Worm (Caenorhabditis elegans) whole organism, L1 larva: ENCODE data around the gene T10C6.15.
A peak's percentile ranks its signal among the peaks of the same experiment; 100 is the strongest.

ENCODE experiments used
- F16B12.6 ChIP-seq: fragments of 150-350 bp; optimal IDR thresholded peaks from 2 replicates; lab custom pipeline; 2014; ENCODE audit warnings: missing biosample characterization, missing genetic modification characterization
- aly-2 ChIP-seq: fragments of 150-350 bp; optimal IDR thresholded peaks from 2 replicates; lab custom pipeline; 2014; ENCODE audit warnings: missing biosample characterization, missing genetic modification characterization
- blmp-1 ChIP-seq: fragments of 150-350 bp; optimal IDR thresholded peaks from 2 replicates; lab custom pipeline; 2014; ENCODE audit warnings: missing biosample characterization, missing genetic modification characterization
- ceh-63 ChIP-seq: fragments of 200-800 bp; sonication (Bioruptor generic); optimal IDR thresholded peaks from 2 replicates; lab custom pipeline; 2018; ENCODE audit warnings: mild to moderate bottlenecking, missing genetic modification characterization, missing compliant biosample characterization
- ceh-82 ChIP-seq, 3 experiments: fragments of 150-350 bp in 1 of 3; sonication (generic microtip) in 2 of 3; optimal IDR thresholded peaks; 2 replicates each; lab custom pipeline; 2014 to 2017; ENCODE audit warnings: missing biosample characterization in 3 of 3, missing genetic modification characterization in 3 of 3
- ceh-88 ChIP-seq: fragments of 200-800 bp; sonication (Bioruptor generic); IDR thresholded peaks from 2 replicates; pipeline ENCODE4 v1.3.6; 2022; ENCODE audit warnings: missing genetic modification characterization, missing compliant biosample characterization
- ceh-90 ChIP-seq: sonication (generic microtip); optimal IDR thresholded peaks from 2 replicates; lab custom pipeline; 2016; ENCODE audit warnings: missing genetic modification characterization, missing compliant biosample characterization
- dpl-1 ChIP-seq, 3 experiments: fragments of 150-350 bp in 2 of 3; sonication (generic microtip) in 1 of 3; optimal IDR thresholded peaks; 2 replicates each; lab custom pipeline; 2014 to 2017; ENCODE audit warnings: missing biosample characterization in 3 of 3, missing genetic modification characterization in 3 of 3, missing genetic modification reagents in 3 of 3
- efl-1 ChIP-seq, 4 experiments: fragments of 150-350 bp; optimal IDR thresholded peaks in 3 of 4; peaks in 1 of 4; 1 replicate in 1 of 4; 2 replicates in 3 of 4; lab custom pipeline; 2014; ENCODE audit warnings: missing biosample characterization in 2 of 4, missing genetic modification characterization in 2 of 4, missing genetic modification reagents in 2 of 4
- egl-27 ChIP-seq, 2 experiments: fragments of 150-350 bp in 1 of 2; sonication (generic microtip); optimal IDR thresholded peaks; 3 replicates each; lab custom pipeline; 2017 to 2018; ENCODE audit warnings: missing biosample characterization in 2 of 2, missing genetic modification characterization in 2 of 2, missing genetic modification reagents in 2 of 2
- elt-2 ChIP-seq: sonication (generic microtip); optimal IDR thresholded peaks from 2 replicates; lab custom pipeline; 2016; ENCODE audit warnings: missing genetic modification characterization, mild to moderate bottlenecking, inconsistent platforms, missing compliant biosample characterization, missing genetic modification reagents
- elt-3 ChIP-seq, 6 experiments: fragments of 150-350 bp in 1 of 6; sonication (generic microtip); optimal IDR thresholded peaks; 2 replicates each; lab custom pipeline; 2017 to 2018; ENCODE audit warnings: missing biosample characterization in 6 of 6, missing genetic modification characterization in 6 of 6, inconsistent platforms in 1 of 6
- fkh-8 ChIP-seq: sonication (generic microtip); optimal IDR thresholded peaks from 2 replicates; lab custom pipeline; 2016; ENCODE audit warnings: mild to moderate bottlenecking, missing genetic modification characterization, missing compliant biosample characterization
- fos-1 ChIP-seq: fragments of 150-350 bp; optimal IDR thresholded peaks from 2 replicates; lab custom pipeline; 2014; ENCODE audit warnings: missing biosample characterization, missing genetic modification characterization
- hlh-4 ChIP-seq: sonication (generic microtip); optimal IDR thresholded peaks from 2 replicates; lab custom pipeline; 2016; ENCODE audit warnings: mild to moderate bottlenecking, missing genetic modification characterization, missing compliant biosample characterization
- hpl-2 ChIP-seq: fragments of 150-350 bp; optimal IDR thresholded peaks from 2 replicates; lab custom pipeline; 2014; ENCODE audit warnings: missing biosample characterization, missing genetic modification reagents, missing genetic modification characterization
- isw-1 ChIP-seq: fragments of 200-800 bp; sonication (Bioruptor generic); IDR thresholded peaks from 2 replicates; pipeline ENCODE4 v1.3.6; 2022; ENCODE audit warnings: missing genetic modification characterization, missing compliant biosample characterization
- lin-39 ChIP-seq: fragments of 150-350 bp; optimal IDR thresholded peaks from 2 replicates; lab custom pipeline; 2014; ENCODE audit warnings: missing biosample characterization, missing genetic modification reagents, missing genetic modification characterization
- lsy-2 ChIP-seq, 2 experiments: fragments of 150-350 bp; optimal IDR thresholded peaks; 2 replicates each; lab custom pipeline; 2014; ENCODE audit warnings: missing biosample characterization in 2 of 2, missing genetic modification characterization in 2 of 2
- mdl-1 ChIP-seq, 2 experiments: fragments of 150-350 bp; optimal IDR thresholded peaks; 2 replicates each; lab custom pipeline; 2014 to 2017; ENCODE audit warnings: missing biosample characterization in 2 of 2, missing genetic modification characterization in 2 of 2, inconsistent platforms in 1 of 2
- mep-1 ChIP-seq: fragments of 150-350 bp; optimal IDR thresholded peaks from 2 replicates; lab custom pipeline; 2014; ENCODE audit warnings: missing biosample characterization, missing genetic modification characterization
- nhr-11 ChIP-seq: fragments of 150-350 bp; optimal IDR thresholded peaks from 2 replicates; lab custom pipeline; 2014; ENCODE audit warnings: missing biosample characterization, missing genetic modification characterization
- nhr-19 ChIP-seq: fragments of 200-800 bp; sonication (Bioruptor generic); conservative IDR thresholded peaks from 2 replicates; pipeline ENCODE4 v1.3.6; 2022; ENCODE audit warnings: missing genetic modification characterization, missing compliant biosample characterization
- nhr-20 ChIP-seq: sonication (generic microtip); optimal IDR thresholded peaks from 2 replicates; lab custom pipeline; 2016; ENCODE audit warnings: mild to moderate bottlenecking, missing genetic modification characterization, missing compliant biosample characterization
- nhr-47 ChIP-seq: sonication (generic microtip); optimal IDR thresholded peaks from 2 replicates; lab custom pipeline; 2016; ENCODE audit warnings: mild to moderate bottlenecking, missing genetic modification characterization, moderate library complexity, missing compliant biosample characterization
- nhr-77 ChIP-seq: fragments of 150-350 bp; optimal IDR thresholded peaks from 2 replicates; lab custom pipeline; 2014; ENCODE audit warnings: missing biosample characterization, missing genetic modification characterization
- nhr-84 ChIP-seq: sonication (generic microtip); optimal IDR thresholded peaks from 2 replicates; lab custom pipeline; 2017; ENCODE audit warnings: missing biosample characterization, missing genetic modification characterization
- nhr-85 ChIP-seq: sonication (generic microtip); peaks from one replicate; lab custom pipeline; 2016; ENCODE audit warnings: missing genetic modification characterization, inconsistent platforms, missing compliant biosample characterization
- nhr-90 ChIP-seq: sonication (generic microtip); optimal IDR thresholded peaks from 2 replicates; lab custom pipeline; 2016; ENCODE audit warnings: mild to moderate bottlenecking, missing genetic modification characterization, missing compliant biosample characterization; ENCODE audit not compliant: poor library complexity
- rnt-1 ChIP-seq: sonication (generic microtip); optimal IDR thresholded peaks from 2 replicates; lab custom pipeline; 2016; ENCODE audit warnings: mild to moderate bottlenecking, missing genetic modification characterization, moderate library complexity, missing compliant biosample characterization
- skn-1 ChIP-seq: fragments of 150-350 bp; optimal IDR thresholded peaks from 2 replicates; lab custom pipeline; 2014; ENCODE audit warnings: missing biosample characterization, missing genetic modification characterization
- snu-23 ChIP-seq: sonication (generic microtip); optimal IDR thresholded peaks from 2 replicates; lab custom pipeline; 2016; ENCODE audit warnings: missing genetic modification characterization, missing compliant biosample characterization
- sox-4 ChIP-seq: sonication (generic microtip); optimal IDR thresholded peaks from 2 replicates; lab custom pipeline; 2016; ENCODE audit warnings: missing genetic modification characterization, missing compliant biosample characterization
- sup-37 ChIP-seq: fragments of 200-800 bp; sonication (Bioruptor generic); optimal IDR thresholded peaks from 2 replicates; lab custom pipeline; 2018; ENCODE audit warnings: mild to moderate bottlenecking, missing genetic modification characterization, missing compliant biosample characterization
- swsn-7 ChIP-seq: sonication (generic microtip); optimal IDR thresholded peaks from 2 replicates; lab custom pipeline; 2016; ENCODE audit warnings: missing genetic modification characterization, missing compliant biosample characterization
- tlp-1 ChIP-seq: fragments of 150-350 bp; optimal IDR thresholded peaks from 2 replicates; lab custom pipeline; 2014; ENCODE audit warnings: missing biosample characterization, missing genetic modification characterization
- zag-1 ChIP-seq: fragments of 150-350 bp; optimal IDR thresholded peaks from 2 replicates; lab custom pipeline; 2014; ENCODE audit warnings: missing biosample characterization, missing genetic modification characterization

T10C6.15 gene

ce11 chrV:16045837-16046236 lies at the start of gene T10C6.15 (continued):
- peak in 1 of 2 experiments; percentile 50 for TF ChIP-seq mdl-1 (tag; optimal IDR thresholded peaks at IDR 0.05; lab: Kevin White, UChicago)
- TF ChIP-seq nhr-84 (tag; lab: Kevin White, UChicago): no peak
- no peak for TF ChIP-seq hlh-4 (tag; lab: Kevin White, UChicago)
- TF ChIP-seq zag-1: no peak
- no peak for TF ChIP-seq nhr-47 (tag; lab: Kevin White, UChicago)
- TF ChIP-seq fos-1 (tag; lab: Kevin White, UChicago): no peak
- TF ChIP-seq elt-2 (tag; lab: Kevin White, UChicago): peak; percentile 99
- no peak for TF ChIP-seq sox-4 (tag; lab: Kevin White, UChicago)
- TF ChIP-seq F16B12.6 (tag; lab: Kevin White, UChicago): no peak
- TF ChIP-seq dpl-1 (GFP tag; optimal IDR thresholded peaks at IDR 0.05; lab: Kevin White, UChicago): no peak
- TF ChIP-seq isw-1 (GFP tag; lab: Robert Waterston, UW): no peak
- TF ChIP-seq lin-39 (tag; lab: Kevin White, UChicago): no peak
- TF ChIP-seq ceh-63 (GFP tag; lab: Kevin White, UChicago): no peak
- TF ChIP-seq lsy-2 (tag; optimal IDR thresholded peaks at IDR 0.05; lab: Kevin White, UChicago): no peak
- TF ChIP-seq fkh-8 (tag; lab: Kevin White, UChicago): no peak
- TF ChIP-seq nhr-77 (tag; lab: Kevin White, UChicago): no peak

ce11 chrV:16094862-16095261 lies 49.1 kb upstream of the T10C6.15 start:
- TF ChIP-seq nhr-11: no peak
- no peak for TF ChIP-seq snu-23 (GFP tag; lab: Kevin White, UChicago)
- TF ChIP-seq hpl-2: no peak
- TF ChIP-seq skn-1: peak; percentile 58
- TF ChIP-seq isw-1 (GFP tag; lab: Robert Waterston, UW): no peak
- no peak for TF ChIP-seq sox-4 (tag; lab: Kevin White, UChicago)
- no peak for TF ChIP-seq swsn-7
- TF ChIP-seq nhr-19 (GFP tag; lab: Robert Waterston, UW): peak; percentile 28
- TF ChIP-seq elt-3 (tag; optimal IDR thresholded peaks at IDR 0.05; lab: Kevin White, UChicago): peak in 1 of 6 experiments; percentile 58
- TF ChIP-seq ceh-82 (tag; optimal IDR thresholded peaks at IDR 0.05; lab: Kevin White, UChicago): no peak
- TF ChIP-seq efl-1 (optimal IDR thresholded peaks at IDR 0.05; lab: Kevin White, UChicago): no peak
- TF ChIP-seq efl-1 (GFP tag; optimal IDR thresholded peaks at IDR 0.05 in 1 of 2; lab: Kevin White, UChicago): no peak
- peak; percentile 81 for TF ChIP-seq blmp-1 (tag; lab: Kevin White, UChicago)
- TF ChIP-seq egl-27 (tag; optimal IDR thresholded peaks at IDR 0.05; lab: Kevin White, UChicago): no peak
- TF ChIP-seq sup-37 (GFP tag; lab: Kevin White, UChicago): no peak
- no peak for TF ChIP-seq ceh-88 (GFP tag; lab: Robert Waterston, UW)
- TF ChIP-seq rnt-1 (tag; lab: Kevin White, UChicago): peak; percentile 43
- TF ChIP-seq nhr-20: peak; percentile 39
- TF ChIP-seq hlh-4 (tag; lab: Kevin White, UChicago): no peak
- TF ChIP-seq nhr-90 (tag; lab: Kevin White, UChicago): no peak
- TF ChIP-seq dpl-1 (GFP tag; optimal IDR thresholded peaks at IDR 0.05; lab: Kevin White, UChicago): no peak
- TF ChIP-seq mep-1 (tag; lab: Kevin White, UChicago): peak; percentile 38
- TF ChIP-seq ceh-90 (tag; lab: Kevin White, UChicago): no peak
- no peak for TF ChIP-seq nhr-85 (tag; lab: Kevin White, UChicago)

ce11 chrV:16094284-16094683 lies 48.5 kb upstream of the T10C6.15 start, which contains the start of gene F22B8.7:
Gene F22B8.7, plus strand, starts transcription at chrV:16094584.
- TF ChIP-seq aly-2 (tag; lab: Kevin White, UChicago) (no peak), nhr-77 (tag; lab: Kevin White, UChicago) (no peak), tlp-1 (no peak)
- TF ChIP-seq, all 84 proteins: peak for 0

ce11 chrV:16090685-16091084 lies 44.9 kb upstream of the T10C6.15 start, which contains the start of gene F22B8.3:
Gene F22B8.3, plus strand, starts transcription at chrV:16090985.
- no peak for TF ChIP-seq F16B12.6 (tag; lab: Kevin White, UChicago)
- TF ChIP-seq efl-1 (optimal IDR thresholded peaks at IDR 0.05; lab: Kevin White, UChicago): no peak
- peak in 1 of 2 experiments; percentile 58 for TF ChIP-seq efl-1 (GFP tag; optimal IDR thresholded peaks at IDR 0.05 in 1 of 2; lab: Kevin White, UChicago)
- TF ChIP-seq, all 84 proteins: peak for 1
